Fruit fly (Drosophila melanogaster) whole organism, embryonic: ENCODE data around the gene CG11790.

ENCODE experiments used
- Abd-B ChIP-seq: fragments of 200-800 bp; sonication (Bioruptor generic); optimal IDR thresholded peaks from 2 replicates; lab custom pipeline; 2018; ENCODE audit warnings: missing biosample characterization, mild to moderate bottlenecking, missing genetic modification characterization, moderate library complexity
- Aef1 ChIP-seq: fragments of 200-800 bp; sonication (Bioruptor generic); IDR thresholded peaks from 3 replicates; pipeline ENCODE4 v1.3.6; 2022; ENCODE audit warnings: missing biosample characterization, missing genetic modification characterization
- BtbVII ChIP-seq: fragments of 200-800 bp; sonication (Bioruptor generic); optimal IDR thresholded peaks from 3 replicates; lab custom pipeline; 2017; ENCODE audit warnings: missing biosample characterization, mild to moderate bottlenecking, missing genetic modification characterization
- CG10209 ChIP-seq: fragments of 200-800 bp; sonication (Bioruptor generic); optimal IDR thresholded peaks from 3 replicates; lab custom pipeline; 2017; ENCODE audit warnings: missing biosample characterization, mild to moderate bottlenecking, missing genetic modification characterization, missing genetic modification reagents
- CG11456 ChIP-seq: fragments of 200-800 bp; sonication (Bioruptor generic); IDR thresholded peaks from 3 replicates; pipeline ENCODE4 v1.3.6; 2022; ENCODE audit warnings: missing biosample characterization, missing genetic modification characterization
- CG12104 ChIP-seq: fragments of 200-800 bp; sonication (Bioruptor generic); optimal IDR thresholded peaks from 3 replicates; lab custom pipeline; 2016; ENCODE audit warnings: missing biosample characterization, missing genetic modification characterization
- CG12155 ChIP-seq: fragments of 200-800 bp; sonication (Bioruptor generic); optimal IDR thresholded peaks from 3 replicates; lab custom pipeline; 2016; ENCODE audit warnings: missing biosample characterization, missing genetic modification characterization
- CG12744 ChIP-seq: fragments of 200-800 bp; sonication (Bioruptor generic); optimal IDR thresholded peaks from 2 replicates; lab custom pipeline; 2016; ENCODE audit warnings: missing biosample characterization, missing genetic modification characterization
- CG14667 ChIP-seq: fragments of 200-800 bp; sonication (Bioruptor generic); IDR thresholded peaks from 2 replicates; pipeline ENCODE4 v1.3.6; 2022; ENCODE audit warnings: missing biosample characterization, missing genetic modification characterization
- CG15073 ChIP-seq: fragments of 200-800 bp; sonication (Bioruptor generic); optimal IDR thresholded peaks from 2 replicates; lab custom pipeline; 2016; ENCODE audit warnings: missing biosample characterization, missing genetic modification characterization
- CG16815 ChIP-seq: fragments of 200-800 bp; sonication (Bioruptor generic); optimal IDR thresholded peaks from 3 replicates; lab custom pipeline; 2017; ENCODE audit warnings: missing biosample characterization, mild to moderate bottlenecking, missing genetic modification characterization
- CG2116 ChIP-seq: fragments of 200-800 bp; sonication (Bioruptor generic); optimal IDR thresholded peaks from 3 replicates; lab custom pipeline; 2018; ENCODE audit warnings: missing biosample characterization, mild to moderate bottlenecking, missing genetic modification characterization
- CG30431 ChIP-seq: fragments of 200-800 bp; sonication (Bioruptor generic); optimal IDR thresholded peaks from 2 replicates; lab custom pipeline; 2017; ENCODE audit warnings: missing biosample characterization, missing genetic modification characterization
- CG31224 ChIP-seq: fragments of 200-800 bp; sonication (Bioruptor generic); IDR thresholded peaks from 2 replicates; pipeline ENCODE4 v1.3.6; 2022; ENCODE audit warnings: missing biosample characterization, missing genetic modification characterization
- CG31441 ChIP-seq: fragments of 200-800 bp; sonication (Bioruptor generic); IDR thresholded peaks from 2 replicates; pipeline ENCODE4 v1.3.6; 2022; ENCODE audit warnings: missing biosample characterization, missing genetic modification characterization
- CG34376 ChIP-seq: fragments of 200-800 bp; sonication (Bioruptor generic); optimal IDR thresholded peaks from 2 replicates; lab custom pipeline; 2018; ENCODE audit warnings: missing biosample characterization, mild to moderate bottlenecking, missing genetic modification characterization
- CG3838 ChIP-seq: fragments of 200-800 bp; sonication (Bioruptor generic); optimal IDR thresholded peaks from 3 replicates; lab custom pipeline; 2016; ENCODE audit warnings: missing biosample characterization, missing genetic modification characterization
- CG42726 ChIP-seq: fragments of 200-800 bp; sonication (Bioruptor generic); IDR thresholded peaks from 2 replicates; pipeline ENCODE4 v1.3.6; 2022; ENCODE audit warnings: missing biosample characterization, missing genetic modification characterization; ENCODE audit not compliant: partially characterized antibody
- CG7786 ChIP-seq: fragments of 200-800 bp; sonication (Bioruptor generic); optimal IDR thresholded peaks from 2 replicates; lab custom pipeline; 2016; ENCODE audit warnings: missing biosample characterization, missing genetic modification characterization
- CG8281 ChIP-seq: fragments of 200-800 bp; sonication (Bioruptor generic); optimal IDR thresholded peaks from 2 replicates; lab custom pipeline; 2018; ENCODE audit warnings: missing biosample characterization, mild to moderate bottlenecking, missing genetic modification characterization, moderate library complexity
- CG8924 ChIP-seq: fragments of 200-800 bp; optimal IDR thresholded peaks from 3 replicates; lab custom pipeline; 2019; ENCODE audit warnings: missing biosample characterization, mild to moderate bottlenecking, missing genetic modification characterization, moderate library complexity
- CG9609 ChIP-seq: fragments of 200-800 bp; sonication (Bioruptor generic); optimal IDR thresholded peaks from 3 replicates; lab custom pipeline; 2016; ENCODE audit warnings: missing biosample characterization, missing genetic modification characterization
- Eip74EF ChIP-seq, 2 experiments: fragments of 200-800 bp in 1 of 2; fragments of >200 bp in 1 of 2; sonication (Bioruptor generic) in 1 of 2; optimal IDR thresholded peaks; 2 replicates each; lab custom pipeline; 2017 to 2019; ENCODE audit warnings: missing biosample characterization in 2 of 2, missing genetic modification characterization in 2 of 2, mild to moderate bottlenecking in 1 of 2, moderate library complexity in 1 of 2
- Gug ChIP-seq: fragments of 200-800 bp; sonication (Bioruptor generic); IDR thresholded peaks from 4 replicates; pipeline ENCODE4 v1.3.6; 2022; ENCODE audit warnings: missing biosample characterization, missing genetic modification characterization
- HHEX ChIP-seq: fragments of 200-800 bp; sonication (Bioruptor generic); optimal IDR thresholded peaks from 3 replicates; lab custom pipeline; 2017; ENCODE audit warnings: missing biosample characterization, mild to moderate bottlenecking, missing genetic modification characterization, missing genetic modification reagents
- HLHmδ ChIP-seq: fragments of 200-800 bp; sonication (Bioruptor generic); optimal IDR thresholded peaks from 2 replicates; lab custom pipeline; 2018; ENCODE audit warnings: missing biosample characterization, mild to moderate bottlenecking, missing genetic modification characterization, moderate library complexity
- Hr39 ChIP-seq: fragments of >200 bp; optimal IDR thresholded peaks from 2 replicates; lab custom pipeline; 2017
- NC2β ChIP-seq: fragments of 200-800 bp; sonication (Bioruptor generic); optimal IDR thresholded peaks from 2 replicates; lab custom pipeline; 2016; ENCODE audit warnings: missing biosample characterization, missing genetic modification characterization
- Nf-YC ChIP-seq: fragments of 200-800 bp; optimal IDR thresholded peaks from 3 replicates; lab custom pipeline; 2019; ENCODE audit warnings: missing biosample characterization, mild to moderate bottlenecking, missing genetic modification characterization, moderate library complexity
- Optix ChIP-seq: fragments of 200-800 bp; sonication (Bioruptor generic); IDR thresholded peaks from 3 replicates; pipeline ENCODE4 v1.3.6; 2022; ENCODE audit warnings: missing biosample characterization, missing genetic modification characterization
- Ptx1 ChIP-seq: fragments of 200-800 bp; sonication (Bioruptor generic); IDR thresholded peaks from 2 replicates; pipeline ENCODE4 v1.3.6; 2022; ENCODE audit warnings: missing biosample characterization, missing genetic modification characterization
- Sin3A ChIP-seq: fragments of >200 bp; optimal IDR thresholded peaks from 2 replicates; lab custom pipeline; 2018
- Stat92E ChIP-seq, 3 experiments: fragments of >200 bp in 2 of 3; fragments of 200-800 bp in 1 of 3; sonication (Bioruptor generic) in 1 of 3; optimal IDR thresholded peaks; 2 replicates each; lab custom pipeline; 2017 to 2019; ENCODE audit warnings: missing biosample characterization in 3 of 3, missing genetic modification characterization in 3 of 3, mild to moderate bottlenecking in 1 of 3, moderate library complexity in 1 of 3
- ara ChIP-seq: fragments of 200-800 bp; sonication (Bioruptor generic); IDR thresholded peaks from 2 replicates; pipeline ENCODE4 v1.3.6; 2022; ENCODE audit warnings: missing biosample characterization, missing genetic modification characterization
- az2 ChIP-seq: fragments of 200-800 bp; sonication (Bioruptor generic); optimal IDR thresholded peaks from 3 replicates; lab custom pipeline; 2016; ENCODE audit warnings: missing biosample characterization, missing genetic modification characterization
- bsh ChIP-seq, 2 experiments: fragments of 200-800 bp; sonication (Bioruptor generic); optimal IDR thresholded peaks; 2 replicates each; lab custom pipeline; 2017 to 2018; ENCODE audit warnings: mild to moderate bottlenecking in 2 of 2, missing biosample characterization in 2 of 2, missing genetic modification characterization in 2 of 2, moderate library complexity in 1 of 2
- cas ChIP-seq: fragments of 200-800 bp; sonication (Bioruptor generic); IDR thresholded peaks from 2 replicates; pipeline ENCODE4 v1.3.6; 2022; ENCODE audit warnings: missing biosample characterization, missing genetic modification characterization
- chinmo ChIP-seq: fragments of 200-800 bp; sonication (Bioruptor generic); IDR thresholded peaks from 4 replicates; pipeline ENCODE4 v1.3.6; 2022; ENCODE audit warnings: missing biosample characterization, missing genetic modification characterization; ENCODE audit not compliant: partially characterized antibody
- dmrt99B ChIP-seq: fragments of 200-800 bp; sonication (Bioruptor generic); optimal IDR thresholded peaks from 2 replicates; lab custom pipeline; 2018; ENCODE audit warnings: missing biosample characterization, mild to moderate bottlenecking, missing genetic modification characterization, moderate library complexity
- gsb-n ChIP-seq: fragments of 200-800 bp; sonication (Bioruptor generic); optimal IDR thresholded peaks from 3 replicates; lab custom pipeline; 2018; ENCODE audit warnings: missing biosample characterization, mild to moderate bottlenecking, missing genetic modification characterization
- lola ChIP-seq, 3 experiments: fragments of >200 bp in 2 of 3; fragments of 200-800 bp in 1 of 3; sonication (Bioruptor generic) in 1 of 3; optimal IDR thresholded peaks; 2 replicates each; lab custom pipeline; 2017 to 2019; ENCODE audit warnings: missing biosample characterization in 3 of 3, missing genetic modification characterization in 3 of 3, mild to moderate bottlenecking in 1 of 3, moderate library complexity in 1 of 3
- org-1 ChIP-seq: fragments of 200-800 bp; sonication (Bioruptor generic); optimal IDR thresholded peaks from 2 replicates; lab custom pipeline; 2017; ENCODE audit warnings: missing biosample characterization, missing genetic modification characterization
- pros ChIP-seq: fragments of 200-800 bp; sonication (Bioruptor generic); optimal IDR thresholded peaks from 3 replicates; lab custom pipeline; 2019; ENCODE audit warnings: missing biosample characterization, mild to moderate bottlenecking, missing genetic modification characterization, moderate library complexity
- ro ChIP-seq: fragments of 200-800 bp; sonication (Bioruptor generic); IDR thresholded peaks from 2 replicates; pipeline ENCODE4 v1.3.6; 2022; ENCODE audit warnings: missing biosample characterization, missing genetic modification characterization
- so ChIP-seq: fragments of 200-800 bp; sonication (Bioruptor generic); IDR thresholded peaks from 3 replicates; pipeline ENCODE4 v1.3.6; 2022; ENCODE audit warnings: missing biosample characterization, missing genetic modification characterization
- sr ChIP-seq: fragments of 200-800 bp; sonication (Bioruptor generic); IDR thresholded peaks from 3 replicates; pipeline ENCODE4 v1.3.6; 2022; ENCODE audit warnings: missing biosample characterization, missing genetic modification characterization
- tap ChIP-seq: fragments of 200-800 bp; optimal IDR thresholded peaks from 3 replicates; lab custom pipeline; 2019; ENCODE audit warnings: missing biosample characterization, mild to moderate bottlenecking, missing genetic modification characterization, moderate library complexity
- tin ChIP-seq: fragments of 200-800 bp; sonication (Bioruptor generic); optimal IDR thresholded peaks from 3 replicates; lab custom pipeline; 2016; ENCODE audit warnings: missing biosample characterization, missing genetic modification characterization
- unpg ChIP-seq: fragments of 200-800 bp; sonication (Bioruptor generic); optimal IDR thresholded peaks from 3 replicates; lab custom pipeline; 2018; ENCODE audit warnings: missing biosample characterization, mild to moderate bottlenecking, missing genetic modification characterization, moderate library complexity
- vvl ChIP-seq: fragments of 200-800 bp; sonication (Bioruptor generic); IDR thresholded peaks from 2 replicates; pipeline ENCODE4 v1.3.6; 2022; ENCODE audit warnings: missing biosample characterization, missing genetic modification characterization
- zf30C ChIP-seq: fragments of 200-800 bp; sonication (Bioruptor generic); optimal IDR thresholded peaks from 3 replicates; lab custom pipeline; 2018; ENCODE audit warnings: missing biosample characterization, mild to moderate bottlenecking, missing genetic modification characterization

Gene CG11790

dm6 chr3R:25004763-25005162 is 42.7 kb upstream of the CG11790 start (continued):
- TF ChIP-seq ara (GFP tag; lab: Robert Waterston, UW): peak; percentile 47; the same call in 1 of the 2 replicates
- TF ChIP-seq cas (GFP tag; lab: Robert Waterston, UW): no peak
- TF ChIP-seq CG30431: peak; percentile 39
- peak; percentile 30 for TF ChIP-seq CG12155 (GFP tag; lab: Kevin White, UChicago)
- TF ChIP-seq CG8924 (tag; lab: Kevin White, UChicago): peak; percentile 35
- peak; percentile 63; the same call in 2 of the 3 replicates for TF ChIP-seq Aef1 (GFP tag; lab: Robert Waterston, UW)
- no peak for TF ChIP-seq Sin3A
- peak; percentile 30; the same call in 1 of the 2 replicates for TF ChIP-seq CG31224 (GFP tag; lab: Robert Waterston, UW)
- no peak for TF ChIP-seq CG16815 (GFP tag; lab: Kevin White, UChicago)
- peak; percentile 46 for TF ChIP-seq unpg (GFP tag; lab: Kevin White, UChicago)
- no peak for TF ChIP-seq Nf-YC (tag; lab: Kevin White, UChicago)
- TF ChIP-seq Gug (GFP tag; lab: Robert Waterston, UW): 0 out of 4 replicates have a peak, but pooled peaks have one; percentile 29
- peak; percentile 62 for TF ChIP-seq CG14667 (GFP tag; lab: Robert Waterston, UW)
- peak; percentile 47 for TF ChIP-seq CG10209 (GFP tag; lab: Kevin White, UChicago)
- 0 out of 3 replicates have a peak, but pooled peaks have one; percentile 57 for TF ChIP-seq CG11456 (GFP tag; lab: Robert Waterston, UW)
- no peak for TF ChIP-seq Hr39 (lab: Kevin White, UChicago)
- TF ChIP-seq Eip74EF (GFP tag; optimal IDR thresholded peaks at IDR 0.05; lab: Kevin White, UChicago): peak in 1 of 2 experiments; percentile 38
- peak; percentile 75 for TF ChIP-seq dmrt99B (tag; lab: Kevin White, UChicago)
- no peak for TF ChIP-seq CG3838 (GFP tag; lab: Kevin White, UChicago)
- peak; percentile 58; the same call in 2 of the 3 replicates for TF ChIP-seq sr (GFP tag; lab: Robert Waterston, UW)
- no peak for TF ChIP-seq CG15073
- TF ChIP-seq so: no peak
- peak; percentile 36 for TF ChIP-seq CG9609 (GFP tag; lab: Kevin White, UChicago)
- peak; percentile 7 for TF ChIP-seq org-1
- TF ChIP-seq CG2116 (GFP tag; lab: Kevin White, UChicago): no peak
- peak; percentile 55 for TF ChIP-seq Abd-B (GFP tag; lab: Kevin White, UChicago)
- peak; percentile 42 for TF ChIP-seq CG7786 (GFP tag; lab: Kevin White, UChicago)
- no peak for TF ChIP-seq zf30C
- peak; percentile 51 for TF ChIP-seq vvl
- TF ChIP-seq CG12744 (GFP tag; lab: Kevin White, UChicago): no peak
- peak in 1 of 2 experiments; percentile 68 for TF ChIP-seq bsh (GFP tag; optimal IDR thresholded peaks at IDR 0.05; lab: Kevin White, UChicago)
- no peak for TF ChIP-seq NC2β (GFP tag; lab: Kevin White, UChicago)
- peak; percentile 46 for TF ChIP-seq gsb-n (tag; lab: Kevin White, UChicago)
- TF ChIP-seq tap (tag; lab: Kevin White, UChicago): peak; percentile 45
- peak; percentile 29 for TF ChIP-seq HHEX (GFP tag; lab: Kevin White, UChicago)
- TF ChIP-seq pros: no peak
- peak; percentile 12 for TF ChIP-seq CG8281 (tag; lab: Kevin White, UChicago)
- peak; percentile 9 for TF ChIP-seq CG12104
- peak in 1 of 3 experiments; percentile 28 for TF ChIP-seq lola (GFP tag; optimal IDR thresholded peaks at IDR 0.05; lab: Kevin White, UChicago)
- TF ChIP-seq Stat92E (GFP tag; optimal IDR thresholded peaks at IDR 0.05; lab: Kevin White, UChicago): no peak
- no peak for TF ChIP-seq Optix (GFP tag; lab: Robert Waterston, UW)
- TF ChIP-seq az2 (GFP tag; lab: Kevin White, UChicago): peak; percentile 61
- 0 out of 2 replicates have a peak, but pooled peaks have one; percentile 35 for TF ChIP-seq CG31441
- no peak for TF ChIP-seq CG42726 (GFP tag; lab: Robert Waterston, UW)
- TF ChIP-seq chinmo: no peak
- TF ChIP-seq CG34376 (GFP tag; lab: Kevin White, UChicago): no peak
- peak; percentile 63 for TF ChIP-seq tin (GFP tag; lab: Kevin White, UChicago)
- TF ChIP-seq Ptx1 (GFP tag; lab: Robert Waterston, UW): peak; percentile 76
- no peak for TF ChIP-seq ro (GFP tag; lab: Robert Waterston, UW)
- TF ChIP-seq BtbVII (GFP tag; lab: Kevin White, UChicago): no peak
- no peak for TF ChIP-seq HLHmδ
